Worm (Caenorhabditis elegans): ENCODE results near the gene ZC190.4.

Gene ZC190.4

DNA sequence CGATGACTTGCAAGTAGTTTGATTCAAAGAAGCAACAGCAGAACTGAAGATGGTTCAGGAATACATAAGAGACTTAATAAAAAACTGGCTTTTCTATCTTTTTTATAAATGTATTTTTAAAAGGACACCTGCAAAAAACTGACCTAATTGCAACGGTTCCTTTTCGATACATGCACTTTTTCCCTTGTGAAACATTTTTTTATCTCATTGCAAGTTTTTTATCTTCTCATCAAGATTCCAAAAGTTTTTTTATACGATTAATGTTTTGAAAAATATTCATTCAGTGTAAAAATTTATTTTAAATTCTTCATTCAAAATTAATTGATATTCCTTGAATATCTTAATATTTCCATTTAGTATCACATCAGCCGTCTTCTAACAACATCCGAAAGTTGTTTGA lies 30.3 kb upstream of the ZC190.4 start, which contains the start of gene oac-29:
Gene oac-29 (minus strand): TSS at position 101 of the 400 bp plus-strand sequence.
- TF ChIP-seq mxl-1 (tag; optimal IDR thresholded peaks at IDR 0.05) (no peak), dox-1 (GFP tag; IDR thresholded peaks at IDR 0.05) (no peak), attf-6 (GFP tag; IDR thresholded peaks at IDR 0.05) (no peak), ccch-3 (GFP tag; optimal IDR thresholded peaks at IDR 0.05) (no peak), lir-1 (GFP tag; conservative IDR thresholded peaks at IDR 0.05) (no peak), zfh-2 (GFP tag; conservative IDR thresholded peaks at IDR 0.05) (no peak)

DNA sequence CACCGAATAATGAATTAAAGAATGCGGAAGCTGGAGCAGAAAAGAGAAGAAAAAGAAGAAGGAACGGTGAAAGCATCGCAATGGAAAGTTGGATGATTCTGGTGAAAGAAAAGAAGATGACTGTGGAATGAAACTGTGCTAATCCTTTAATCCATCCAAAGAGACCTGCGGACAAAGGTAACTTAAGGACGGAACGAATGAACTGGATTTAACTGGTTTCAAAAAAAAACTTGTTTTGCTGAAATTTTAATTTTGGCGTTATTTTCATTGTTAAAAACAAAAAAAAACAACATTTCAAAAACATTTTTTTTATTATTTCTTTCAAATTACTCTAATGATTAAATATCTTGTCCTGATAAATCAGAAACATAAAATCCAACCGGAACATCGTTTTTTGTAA lies 29.0 kb upstream of the ZC190.4 start, which contains the start of gene grl-12:
Gene grl-12 (minus strand): TSS at position 101 of the 400 bp plus-strand sequence.
- TF ChIP-seq egl-18 (GFP tag; IDR thresholded peaks at IDR 0.05) (no peak), dox-1 (GFP tag; IDR thresholded peaks at IDR 0.05) (no peak), chd-7 (tag; optimal IDR thresholded peaks at IDR 0.05) (no peak), F22D6.2 (tag; optimal IDR thresholded peaks at IDR 0.05) (no peak), lin-26 (GFP tag; IDR thresholded peaks at IDR 0.05) (no peak), hrde-1 (tag; optimal IDR thresholded peaks at IDR 0.05; ENCODE audit: borderline replicate concordance) (no peak)

DNA sequence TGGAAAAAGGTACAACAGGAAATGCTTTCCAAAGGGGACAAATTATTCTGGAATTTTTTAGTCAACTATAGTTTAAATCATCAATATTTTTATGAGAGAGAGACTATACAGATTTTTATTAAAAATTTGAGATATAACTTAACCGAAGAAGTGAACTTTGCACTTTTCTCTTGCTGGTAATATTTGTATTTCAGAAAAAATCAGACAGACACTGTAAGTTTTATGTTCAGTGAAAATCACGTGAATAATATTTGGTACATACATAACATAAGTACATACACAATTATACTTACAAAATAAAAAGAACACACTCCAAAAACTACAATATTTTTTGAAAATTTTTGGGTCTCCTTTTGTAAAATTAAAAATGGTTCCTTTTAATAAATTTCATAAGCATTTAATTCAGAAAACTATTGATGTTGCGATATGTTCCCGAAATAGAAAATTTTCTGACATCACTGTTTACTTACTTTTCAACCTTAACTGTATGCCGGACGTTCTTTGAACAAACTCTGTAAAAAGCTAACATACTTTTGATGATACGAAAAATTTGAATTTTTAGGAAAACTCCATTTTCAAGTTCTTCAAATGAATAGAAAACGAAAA lies 28.1 kb upstream of the ZC190.4 start, which contains the start of the genes F28A12.10 and acd-4:
Gene F28A12.10 (minus strand): TSS at position 101 of the 606 bp plus-strand sequence.
Gene acd-4 (plus strand): TSS at position 556 of the 606 bp plus-strand sequence.
- TF ChIP-seq mel-28 (tag; optimal IDR thresholded peaks at IDR 0.05; ENCODE audit: borderline replicate concordance): no peak
- TF ChIP-seq snpc-3.4 (tag; optimal IDR thresholded peaks at IDR 0.05): no peak
- no peak for TF ChIP-seq ztf-28 (GFP tag; IDR thresholded peaks at IDR 0.05)
- TF ChIP-seq ZK185.1 (tag; optimal IDR thresholded peaks at IDR 0.05; ENCODE audit: poor library complexity, severe bottlenecking): no peak
- no peak for TF ChIP-seq ccch-3 (GFP tag; optimal IDR thresholded peaks at IDR 0.05)
- no peak for TF ChIP-seq chd-7 (tag; optimal IDR thresholded peaks at IDR 0.05)
- no peak for TF ChIP-seq snpc-1.1 (tag; optimal IDR thresholded peaks at IDR 0.05; ENCODE audit: insufficient read depth)
- no peak for TF ChIP-seq xnd-1 (tag; optimal IDR thresholded peaks at IDR 0.05)
- TF ChIP-seq atf-7 (tag; optimal IDR thresholded peaks at IDR 0.05): no peak
- TF ChIP-seq madf-3 (GFP tag; IDR thresholded peaks at IDR 0.05): no peak
- no peak for TF ChIP-seq B0336.3 (GFP tag; IDR thresholded peaks at IDR 0.05)
- TF ChIP-seq sdz-38 (tag; optimal IDR thresholded peaks at IDR 0.05): no peak
- no peak for TF ChIP-seq hmg-20 (GFP tag; IDR thresholded peaks at IDR 0.05)
- no peak for TF ChIP-seq B0261.1 (tag; optimal IDR thresholded peaks at IDR 0.05)
- TF ChIP-seq rpc-1 (optimal IDR thresholded peaks at IDR 0.05): no peak
- no peak for TF ChIP-seq rpc-1 (tag; optimal IDR thresholded peaks at IDR 0.05)

DNA sequence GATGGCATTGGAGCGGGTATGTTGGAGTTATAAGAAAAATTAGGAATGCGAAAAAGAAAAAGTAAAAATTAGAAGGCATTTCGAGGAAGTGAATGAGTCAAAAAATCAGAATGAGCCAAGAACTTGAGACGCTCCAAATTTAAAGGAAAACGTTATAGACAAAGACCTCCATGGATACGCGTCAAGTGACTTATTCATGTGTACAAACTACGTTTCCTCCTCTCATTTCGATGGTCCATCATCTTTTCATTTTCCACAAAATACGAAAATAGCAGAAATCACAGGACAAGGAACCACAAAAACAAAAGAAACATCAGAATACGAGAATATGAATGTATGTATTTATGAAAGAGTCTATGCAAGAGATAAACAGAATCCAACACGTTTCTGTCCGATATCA lies 24.6 kb upstream of the ZC190.4 start, which contains the start of gene F28A12.3:
Gene F28A12.3 (minus strand): TSS at position 101 of the 400 bp plus-strand sequence.
- no peak for TF ChIP-seq bed-2 (GFP tag; IDR thresholded peaks at IDR 0.05)
- no peak for TF ChIP-seq lsl-1 (GFP tag; optimal IDR thresholded peaks at IDR 0.05)
- TF ChIP-seq Y56A3A.18 (GFP tag; IDR thresholded peaks at IDR 0.05): no peak
- TF ChIP-seq fkh-3 (tag; optimal IDR thresholded peaks at IDR 0.05): no peak
- TF ChIP-seq hmg-1.2 (GFP tag; IDR thresholded peaks at IDR 0.05): no peak
- no peak for TF ChIP-seq ceh-27 (GFP tag; optimal IDR thresholded peaks at IDR 0.05)
- no peak for TF ChIP-seq lin-54 (GFP tag; optimal IDR thresholded peaks at IDR 0.05)
- TF ChIP-seq T07F8.4 (tag; optimal IDR thresholded peaks at IDR 0.05): no peak
- no peak for TF ChIP-seq ceh-79 (tag; optimal IDR thresholded peaks at IDR 0.05)
- no peak for TF ChIP-seq T26A5.8 (tag; optimal IDR thresholded peaks at IDR 0.05)
- no peak for TF ChIP-seq mcd-1 (GFP tag; IDR thresholded peaks at IDR 0.05)
- TF ChIP-seq gei-17 (GFP tag; optimal IDR thresholded peaks at IDR 0.05): no peak
- TF ChIP-seq egl-44 (GFP tag; IDR thresholded peaks at IDR 0.05): no peak
- no peak for TF ChIP-seq madf-3 (GFP tag; IDR thresholded peaks at IDR 0.05)
- no peak for TF ChIP-seq efl-1 (GFP tag; optimal IDR thresholded peaks at IDR 0.05)
- TF ChIP-seq F52B5.7 (tag; optimal IDR thresholded peaks at IDR 0.05): no peak
- no peak for TF ChIP-seq let-607 (tag; optimal IDR thresholded peaks at IDR 0.05)
- TF ChIP-seq sea-2 (GFP tag; IDR thresholded peaks at IDR 0.05): no peak
- TF ChIP-seq let-526 (GFP tag; IDR thresholded peaks at IDR 0.05): no peak

All from whole organism, young adult.